Worm (Caenorhabditis elegans): ENCODE results near the gene C40A11.3.
"Not testable (repeated sequence)": the region's sequence is repeated elsewhere in the genome, so short reads cannot be mapped to it uniquely, and the experiment has no call there.

C40A11.3 gene

ce11 chrII:2153708-2154107 lies 12.8 kb downstream of the C40A11.3 start, which contains the start of gene math-18:
Gene math-18, plus strand, starts transcription at chrII:2154008.
- TF ChIP-seq ces-1 (GFP tag; optimal IDR thresholded peaks at IDR 0.05); nhr-76 (tag; optimal IDR thresholded peaks at IDR 0.05); ztf-11 (tag; optimal IDR thresholded peaks at IDR 0.05): not testable (repeated sequence)

- TF ChIP-seq lin-32 (GFP tag; optimal IDR thresholded peaks at IDR 0.05); elt-1 (tag; optimal IDR thresholded peaks at IDR 0.05; ENCODE audit: borderline replicate concordance, insufficient read depth); pha-4 (tag; optimal IDR thresholded peaks at IDR 0.05): not testable (repeated sequence)
Measured at ce11 chrII:2163370-2163882, 22.5 kb downstream of the C40A11.3 start, which contains the start of gene C33C12.11. Gene C33C12.11, minus strand, starts transcription at chrII:2163832.

ce11 chrII:2166376-2166775 lies 25.5 kb downstream of the C40A11.3 start, which contains the start of gene C33C12.4:
Gene C33C12.4, minus strand, starts transcription at chrII:2166476.
- no peak for TF ChIP-seq ztf-11 (tag; optimal IDR thresholded peaks at IDR 0.05)
- TF ChIP-seq lin-13 (tag; optimal IDR thresholded peaks at IDR 0.05), result no peak
- TF ChIP-seq ceh-43 (GFP tag; optimal IDR thresholded peaks at IDR 0.05), result no peak
- no peak for TF ChIP-seq mab-5 (tag; optimal IDR thresholded peaks at IDR 0.05)
- no peak for TF ChIP-seq unc-39 (tag; optimal IDR thresholded peaks at IDR 0.05)
- TF ChIP-seq unc-120 (tag; optimal IDR thresholded peaks at IDR 0.05; ENCODE audit: poor library complexity, severe bottlenecking), result no peak
- TF ChIP-seq sptf-1 (tag; optimal IDR thresholded peaks at IDR 0.05), result no peak

ce11 chrII:2168374-2168773 lies 27.5 kb downstream of the C40A11.3 start, which contains the start of gene fbxb-38:
Gene fbxb-38, minus strand, starts transcription at chrII:2168763.
- TF ChIP-seq ham-2 (GFP tag; optimal IDR thresholded peaks at IDR 0.05) (no peak), nhr-2 (tag; optimal IDR thresholded peaks at IDR 0.05) (no peak), mab-5 (tag; optimal IDR thresholded peaks at IDR 0.05) (no peak), mep-1 (tag; optimal IDR thresholded peaks at IDR 0.05) (no peak), unc-120 (tag; optimal IDR thresholded peaks at IDR 0.05; ENCODE audit: poor library complexity, severe bottlenecking) (no peak), mls-2 (tag; optimal IDR thresholded peaks at IDR 0.05) (no peak), blmp-1 (tag; optimal IDR thresholded peaks at IDR 0.05) (no peak), nhr-28 (tag; optimal IDR thresholded peaks at IDR 0.05) (no peak), zip-8 (tag; optimal IDR thresholded peaks at IDR 0.05) (no peak)

ce11 chrII:2170085-2170484 lies 29.2 kb downstream of the C40A11.3 start, which contains the start of gene C33C12.12:
Gene C33C12.12, minus strand, starts transcription at chrII:2170185.
- TF ChIP-seq hlh-1 (tag; optimal IDR thresholded peaks at IDR 0.05), result no peak
- TF ChIP-seq snpc-4 (tag; optimal IDR thresholded peaks at IDR 0.05), result no peak
- TF ChIP-seq elt-3 (tag; optimal IDR thresholded peaks at IDR 0.05), result no peak
- TF ChIP-seq drap-1 (GFP tag; optimal IDR thresholded peaks at IDR 0.05), result no peak
- no peak for TF ChIP-seq unc-120 (tag; optimal IDR thresholded peaks at IDR 0.05; ENCODE audit: poor library complexity, severe bottlenecking)
- TF ChIP-seq lin-13 (tag; optimal IDR thresholded peaks at IDR 0.05), result no peak
- no peak for TF ChIP-seq bed-3 (GFP tag; optimal IDR thresholded peaks at IDR 0.05)
- TF ChIP-seq mab-5 (tag; optimal IDR thresholded peaks at IDR 0.05), result no peak
- TF ChIP-seq nhr-237 (tag; optimal IDR thresholded peaks at IDR 0.05), result no peak
- no peak for TF ChIP-seq ham-2 (GFP tag; optimal IDR thresholded peaks at IDR 0.05)

- no peak for TF ChIP-seq nhr-28 (tag; optimal IDR thresholded peaks at IDR 0.05)
- no peak for TF ChIP-seq blmp-1 (tag; optimal IDR thresholded peaks at IDR 0.05)
- no peak for TF ChIP-seq sem-2 (GFP tag; optimal IDR thresholded peaks at IDR 0.05)
- no peak for TF ChIP-seq flh-1 (GFP tag; optimal IDR thresholded peaks at IDR 0.05)
- no peak for TF ChIP-seq ceh-43 (GFP tag; optimal IDR thresholded peaks at IDR 0.05)
- no peak for TF ChIP-seq snpc-4 (tag; optimal IDR thresholded peaks at IDR 0.05)
- TF ChIP-seq ces-1 (GFP tag; optimal IDR thresholded peaks at IDR 0.05), result no peak
- no peak for TF ChIP-seq pha-4 (tag; optimal IDR thresholded peaks at IDR 0.05)
- TF ChIP-seq drap-1 (GFP tag; optimal IDR thresholded peaks at IDR 0.05), result no peak
- no peak for TF ChIP-seq unc-39 (tag; optimal IDR thresholded peaks at IDR 0.05)
- TF ChIP-seq elt-3 (tag; optimal IDR thresholded peaks at IDR 0.05), result no peak
- TF ChIP-seq sptf-1 (tag; optimal IDR thresholded peaks at IDR 0.05), result no peak
- no peak for TF ChIP-seq nhr-2 (tag; optimal IDR thresholded peaks at IDR 0.05)
- no peak for TF ChIP-seq lin-32 (GFP tag; optimal IDR thresholded peaks at IDR 0.05)
- no peak for TF ChIP-seq tbx-8 (GFP tag; optimal IDR thresholded peaks at IDR 0.05)
- no peak for TF ChIP-seq nhr-237 (tag; optimal IDR thresholded peaks at IDR 0.05)
- TF ChIP-seq cnd-1 (tag; optimal IDR thresholded peaks at IDR 0.05), result no peak
- no peak for TF ChIP-seq mab-5 (tag; optimal IDR thresholded peaks at IDR 0.05)
Measured at ce11 chrII:2175367-2175766, 34.5 kb downstream of the C40A11.3 start, which contains the start of gene C33C12.7. Gene C33C12.7, minus strand, starts transcription at chrII:2175467.

Measured in whole organism, mixed stage, embryonic.